Fruit fly (Drosophila melanogaster) whole organism, embryonic: ENCODE measurements around the gene Scgbeta.

Experiments
- Awh ChIP-seq: fragments of 200-800 bp; sonication (Bioruptor generic); IDR thresholded peaks from 2 replicates; pipeline ENCODE4, ENCODE4 v1.3.6; 2022; ENCODE audit warnings: missing biosample characterization, missing genetic modification characterization
- Bgb ChIP-seq: fragments of 200-800 bp; sonication (Bioruptor generic); IDR thresholded peaks from 2 replicates; pipeline ENCODE4 v1.3.6; 2022; ENCODE audit warnings: missing biosample characterization, missing genetic modification characterization; ENCODE audit not compliant: partially characterized antibody
- CG10565 ChIP-seq: fragments of 200-800 bp; sonication (Bioruptor generic); optimal IDR thresholded peaks from 3 replicates; lab custom pipeline; 2016; ENCODE audit warnings: missing biosample characterization, mild to moderate bottlenecking, missing genetic modification characterization
- CG11085 ChIP-seq: fragments of 200-800 bp; sonication (Bioruptor generic); IDR thresholded peaks from 2 replicates; pipeline ENCODE4 v1.3.6; 2022; ENCODE audit warnings: missing biosample characterization, missing genetic modification characterization
- CG11560 ChIP-seq: fragments of 200-800 bp; sonication (Bioruptor generic); IDR thresholded peaks from 3 replicates; pipeline ENCODE4 v1.3.6; 2022; ENCODE audit warnings: missing biosample characterization, missing genetic modification characterization
- CG12659 ChIP-seq: fragments of 200-800 bp; sonication (Bioruptor generic); optimal IDR thresholded peaks from 3 replicates; lab custom pipeline; 2017; ENCODE audit warnings: mild to moderate bottlenecking, missing biosample characterization, missing genetic modification reagents, missing genetic modification characterization
- CG16813 ChIP-seq: fragments of 200-800 bp; sonication (Bioruptor generic); IDR thresholded peaks from 3 replicates; pipeline ENCODE4 v1.3.6; 2022; ENCODE audit warnings: missing biosample characterization, missing genetic modification characterization; ENCODE audit not compliant: partially characterized antibody
- CG17186 ChIP-seq: fragments of 200-800 bp; sonication (Bioruptor generic); optimal IDR thresholded peaks from 3 replicates; lab custom pipeline; 2017; ENCODE audit warnings: missing biosample characterization, missing genetic modification reagents, missing genetic modification characterization
- CG17829 ChIP-seq: fragments of 200-800 bp; optimal IDR thresholded peaks from 2 replicates; lab custom pipeline; 2019; ENCODE audit warnings: missing biosample characterization, mild to moderate bottlenecking, missing genetic modification characterization, moderate library complexity
- CG2129 ChIP-seq: fragments of 200-800 bp; sonication (Bioruptor generic); IDR thresholded peaks from 2 replicates; pipeline ENCODE4 v1.3.6; 2022; ENCODE audit warnings: missing biosample characterization, missing genetic modification characterization; ENCODE audit not compliant: partially characterized antibody
- CG30403 ChIP-seq: fragments of 200-800 bp; sonication (Bioruptor generic); optimal IDR thresholded peaks from 3 replicates; lab custom pipeline; 2016; ENCODE audit warnings: missing biosample characterization, missing genetic modification characterization
- CG31388 ChIP-seq: fragments of 200-800 bp; sonication (Bioruptor generic); optimal IDR thresholded peaks from 2 replicates; lab custom pipeline; 2016; ENCODE audit warnings: missing biosample characterization, missing genetic modification characterization
- CG42726 ChIP-seq: fragments of 200-800 bp; sonication (Bioruptor generic); IDR thresholded peaks from 2 replicates; pipeline ENCODE4 v1.3.6; 2022; ENCODE audit warnings: missing biosample characterization, missing genetic modification characterization; ENCODE audit not compliant: partially characterized antibody
- CG4617 ChIP-seq: fragments of 200-800 bp; sonication (Bioruptor generic); optimal IDR thresholded peaks from 3 replicates; lab custom pipeline; 2016; ENCODE audit warnings: missing biosample characterization, missing genetic modification characterization, borderline replicate concordance
- CG7271 ChIP-seq: fragments of 200-800 bp; sonication (Bioruptor generic); optimal IDR thresholded peaks from 2 replicates; lab custom pipeline; 2018; ENCODE audit warnings: missing biosample characterization, mild to moderate bottlenecking, missing genetic modification characterization, moderate library complexity
- CG7556 ChIP-seq: fragments of 200-800 bp; sonication (Bioruptor generic); optimal IDR thresholded peaks from 2 replicates; lab custom pipeline; 2017; ENCODE audit warnings: missing biosample characterization, mild to moderate bottlenecking, missing genetic modification characterization
- CG7963 ChIP-seq: fragments of 200-800 bp; sonication (Bioruptor generic); IDR thresholded peaks from 3 replicates; pipeline ENCODE4 v1.3.6; 2022; ENCODE audit warnings: missing biosample characterization, missing genetic modification characterization; ENCODE audit not compliant: partially characterized antibody
- CG8281 ChIP-seq: fragments of 200-800 bp; sonication (Bioruptor generic); optimal IDR thresholded peaks from 2 replicates; lab custom pipeline; 2018; ENCODE audit warnings: missing biosample characterization, mild to moderate bottlenecking, missing genetic modification characterization, moderate library complexity
- Dip3 ChIP-seq: fragments of 200-800 bp; sonication (Bioruptor generic); optimal IDR thresholded peaks from 3 replicates; lab custom pipeline; 2016; ENCODE audit warnings: missing biosample characterization, missing genetic modification characterization
- Dll ChIP-seq: fragments of 200-800 bp; sonication (Bioruptor generic); IDR thresholded peaks from 4 replicates; pipeline ENCODE4 v1.3.6; 2022; ENCODE audit warnings: missing biosample characterization, missing genetic modification characterization; ENCODE audit not compliant: partially characterized antibody
- Doc3 ChIP-seq: fragments of 200-800 bp; sonication (Bioruptor generic); IDR thresholded peaks from 3 replicates; pipeline ENCODE4 v1.3.6; 2022; ENCODE audit warnings: missing biosample characterization, missing genetic modification characterization; ENCODE audit not compliant: partially characterized antibody
- Dp ChIP-seq: fragments of 200-800 bp; sonication (Bioruptor generic); optimal IDR thresholded peaks from 2 replicates; lab custom pipeline; 2018; ENCODE audit warnings: missing biosample characterization, mild to moderate bottlenecking, missing genetic modification characterization, moderate library complexity
- Dref ChIP-seq: fragments of 200-800 bp; sonication (Bioruptor generic); IDR thresholded peaks from 2 replicates; pipeline ENCODE4 v1.3.6; 2022; ENCODE audit warnings: missing biosample characterization, missing genetic modification characterization
- Drgx ChIP-seq: fragments of 200-800 bp; sonication (Bioruptor generic); IDR thresholded peaks from 2 replicates; pipeline ENCODE4 v1.3.6; 2022; ENCODE audit warnings: missing biosample characterization, missing genetic modification characterization
- Ets97D ChIP-seq: fragments of 200-800 bp; sonication (Bioruptor generic); optimal IDR thresholded peaks from 3 replicates; lab custom pipeline; 2016; ENCODE audit warnings: missing biosample characterization, missing genetic modification characterization
- Hmr ChIP-seq: fragments of 200-800 bp; sonication (Bioruptor generic); optimal IDR thresholded peaks from 3 replicates; lab custom pipeline; 2017; ENCODE audit warnings: mild to moderate bottlenecking, missing biosample characterization, missing genetic modification reagents, missing genetic modification characterization
- MBD-R2 ChIP-seq: fragments of 200-800 bp; sonication (Bioruptor generic); IDR thresholded peaks from 2 replicates; pipeline ENCODE4 v1.3.6; 2022; ENCODE audit warnings: missing biosample characterization, missing genetic modification characterization
- Med ChIP-seq: fragments of 200-800 bp; sonication (Bioruptor generic); peaks from one replicate; lab custom pipeline; 2016; ENCODE audit warnings: missing biosample characterization, missing genetic modification characterization, mild to moderate bottlenecking, inconsistent platforms, moderate library complexity
- Myb ChIP-seq: fragments of 200-800 bp; sonication (Bioruptor generic); optimal IDR thresholded peaks from 2 replicates; lab custom pipeline; 2016; ENCODE audit warnings: missing biosample characterization, missing genetic modification characterization
- Sox102F ChIP-seq: fragments of 200-800 bp; sonication (Bioruptor generic); optimal IDR thresholded peaks from 2 replicates; lab custom pipeline; 2018; ENCODE audit warnings: missing biosample characterization, mild to moderate bottlenecking, missing genetic modification characterization, moderate library complexity
- Stat92E ChIP-seq, 3 experiments: fragments of >200 bp in 2 of 3; fragments of 200-800 bp in 1 of 3; sonication (Bioruptor generic) in 1 of 3; optimal IDR thresholded peaks; 2 replicates each; lab custom pipeline; 2017 to 2019; ENCODE audit warnings: missing biosample characterization in 3 of 3, missing genetic modification characterization in 3 of 3, mild to moderate bottlenecking in 1 of 3, moderate library complexity in 1 of 3
- YL-1 ChIP-seq: fragments of 200-800 bp; sonication (Bioruptor generic); optimal IDR thresholded peaks from 3 replicates; lab custom pipeline; 2017; ENCODE audit warnings: missing biosample characterization, mild to moderate bottlenecking, missing genetic modification characterization
- bbx ChIP-seq: fragments of 200-800 bp; sonication (Bioruptor generic); IDR thresholded peaks from 2 replicates; pipeline ENCODE4 v1.3.6; 2022; ENCODE audit warnings: missing biosample characterization, missing genetic modification characterization; ENCODE audit not compliant: partially characterized antibody
- da ChIP-seq: fragments of 200-800 bp; sonication (Bioruptor generic); optimal IDR thresholded peaks from 2 replicates; lab custom pipeline; 2016; ENCODE audit warnings: missing biosample characterization, missing genetic modification characterization
- ham ChIP-seq: fragments of 200-800 bp; sonication (Bioruptor generic); IDR thresholded peaks from 2 replicates; pipeline ENCODE4 v1.3.6; 2022; ENCODE audit warnings: missing biosample characterization, missing genetic modification characterization
- hbn ChIP-seq: fragments of 200-800 bp; sonication (Bioruptor generic); IDR thresholded peaks from 2 replicates; pipeline ENCODE4 v1.3.6; 2022; ENCODE audit warnings: missing biosample characterization, missing genetic modification characterization; ENCODE audit not compliant: partially characterized antibody
- ken ChIP-seq: fragments of 200-800 bp; sonication (Bioruptor generic); IDR thresholded peaks from 3 replicates; pipeline ENCODE4 v1.3.6; 2022; ENCODE audit warnings: missing biosample characterization, missing genetic modification characterization
- knrl ChIP-seq: fragments of 200-800 bp; sonication (Bioruptor generic); IDR thresholded peaks from 3 replicates; pipeline ENCODE4 v1.3.6; 2022; ENCODE audit warnings: missing biosample characterization, missing genetic modification characterization; ENCODE audit not compliant: partially characterized antibody
- mld ChIP-seq: fragments of 200-800 bp; sonication (Bioruptor generic); IDR thresholded peaks from 3 replicates; pipeline ENCODE4 v1.3.6; 2022; ENCODE audit warnings: missing biosample characterization, missing genetic modification characterization; ENCODE audit not compliant: partially characterized antibody
- onecut ChIP-seq: fragments of 200-800 bp; sonication (Bioruptor generic); IDR thresholded peaks from 2 replicates; pipeline ENCODE4 v1.3.6; 2022; ENCODE audit warnings: missing biosample characterization, missing genetic modification characterization
- pzg ChIP-seq: fragments of 200-800 bp; sonication (Bioruptor generic); optimal IDR thresholded peaks from 3 replicates; lab custom pipeline; 2018; ENCODE audit warnings: missing biosample characterization, mild to moderate bottlenecking, missing genetic modification characterization, moderate library complexity
- rib ChIP-seq: fragments of 200-800 bp; sonication (Bioruptor generic); IDR thresholded peaks from 2 replicates; pipeline ENCODE4 v1.3.6; 2022; ENCODE audit warnings: missing biosample characterization, missing genetic modification characterization
- shn ChIP-seq: fragments of 200-800 bp; sonication (Bioruptor generic); optimal IDR thresholded peaks from 3 replicates; lab custom pipeline; 2016; ENCODE audit warnings: missing biosample characterization, missing genetic modification characterization
- sqz ChIP-seq: fragments of 200-800 bp; sonication (Bioruptor generic); optimal IDR thresholded peaks from 3 replicates; lab custom pipeline; 2018; ENCODE audit warnings: missing biosample characterization, mild to moderate bottlenecking, missing genetic modification characterization
- stwl ChIP-seq: fragments of 200-800 bp; sonication (Bioruptor generic); optimal IDR thresholded peaks from 3 replicates; lab custom pipeline; 2018; ENCODE audit warnings: missing biosample characterization, mild to moderate bottlenecking, missing genetic modification characterization, moderate library complexity
- trem ChIP-seq: fragments of 200-800 bp; optimal IDR thresholded peaks from 3 replicates; lab custom pipeline; 2019; ENCODE audit warnings: missing biosample characterization, mild to moderate bottlenecking, missing genetic modification characterization, moderate library complexity
- vvl ChIP-seq: fragments of 200-800 bp; sonication (Bioruptor generic); IDR thresholded peaks from 2 replicates; pipeline ENCODE4 v1.3.6; 2022; ENCODE audit warnings: missing biosample characterization, missing genetic modification characterization
- wor ChIP-seq: fragments of 200-800 bp; sonication (Bioruptor generic); IDR thresholded peaks from 2 replicates; pipeline ENCODE4 v1.3.6; 2022; ENCODE audit warnings: missing biosample characterization, missing genetic modification characterization

Scgbeta gene

dm6 chr3R:12456370-12456940, 34.2 kb upstream of the Scgbeta start, which contains the start of gene trus (continued):
- TF ChIP-seq bbx (GFP tag; lab: Robert Waterston, UW), result peak; percentile 93
- TF ChIP-seq CG30403 (GFP tag; lab: Kevin White, UChicago), result no peak
- TF ChIP-seq CG31388 (GFP tag; lab: Kevin White, UChicago), result no peak
- 0 out of 3 replicates have a peak, but pooled peaks have one; percentile 52 for TF ChIP-seq mld (GFP tag; lab: Robert Waterston, UW)
- peak; percentile 25 for TF ChIP-seq CG17186 (GFP tag; lab: Kevin White, UChicago)
- no peak for TF ChIP-seq CG8281 (tag; lab: Kevin White, UChicago)
- TF ChIP-seq CG7963 (GFP tag; lab: Robert Waterston, UW), result peak; percentile 62; the same call in 2 of the 3 replicates
- peak in 1 of 3 experiments; percentile 9 for TF ChIP-seq Stat92E (GFP tag; optimal IDR thresholded peaks at IDR 0.05; lab: Kevin White, UChicago)
- TF ChIP-seq CG17829, result peak; percentile 4
- TF ChIP-seq CG7556 (GFP tag; lab: Kevin White, UChicago), result no peak
- TF ChIP-seq CG12659, result peak; percentile 24
- peak; percentile 4 for TF ChIP-seq Ets97D
- TF ChIP-seq wor (GFP tag; lab: Robert Waterston, UW), result no peak
- peak; percentile 55 for TF ChIP-seq YL-1 (GFP tag; lab: Kevin White, UChicago)
- peak; percentile 50 for TF ChIP-seq CG4617 (GFP tag; lab: Kevin White, UChicago)
- TF ChIP-seq CG42726 (GFP tag; lab: Robert Waterston, UW), result peak; percentile 46; the same call in 1 of the 2 replicates
- 0 out of 2 replicates have a peak, but pooled peaks have one; percentile 8 for TF ChIP-seq rib (GFP tag; lab: Robert Waterston, UW)
- TF ChIP-seq vvl (GFP tag; lab: Robert Waterston, UW), result no peak
- TF ChIP-seq Drgx (GFP tag; lab: Robert Waterston, UW), result no peak
- no peak for TF ChIP-seq CG10565 (GFP tag; lab: Kevin White, UChicago)
- TF ChIP-seq CG16813 (GFP tag; lab: Robert Waterston, UW), result peak; percentile 73
- peak; percentile 87 for TF ChIP-seq Dp
- TF ChIP-seq CG11560 (tag; lab: Robert Waterston, UW), result peak; percentile 94
- peak; percentile 74 for TF ChIP-seq stwl (tag; lab: Kevin White, UChicago)
- TF ChIP-seq Doc3, result peak; percentile 88
- TF ChIP-seq da (GFP tag; lab: Kevin White, UChicago), result no peak
- TF ChIP-seq onecut (GFP tag; lab: Robert Waterston, UW), result peak; percentile 90
- TF ChIP-seq pzg (GFP tag; lab: Kevin White, UChicago), result peak; percentile 70
- peak; percentile 35 for TF ChIP-seq Med (GFP tag; lab: Kevin White, UChicago)
- TF ChIP-seq Hmr (GFP tag; lab: Kevin White, UChicago), result no peak
- no peak for TF ChIP-seq ham (GFP tag; lab: Robert Waterston, UW)
- peak; percentile 78 for TF ChIP-seq CG2129 (GFP tag; lab: Robert Waterston, UW)
- no peak for TF ChIP-seq shn (GFP tag; lab: Kevin White, UChicago)
- TF ChIP-seq MBD-R2, result peak; percentile 75
- no peak for TF ChIP-seq ken (GFP tag; lab: Robert Waterston, UW)
- TF ChIP-seq Awh, result no peak
- no peak for TF ChIP-seq CG7271 (tag; lab: Kevin White, UChicago)
- TF ChIP-seq Dip3 (GFP tag; lab: Kevin White, UChicago), result no peak
- TF ChIP-seq hbn, result peak; percentile 91
- peak; percentile 77; the same call in 2 of the 3 replicates for TF ChIP-seq knrl
- TF ChIP-seq trem, result peak; percentile 39
- TF ChIP-seq Myb, result peak; percentile 44
- no peak for TF ChIP-seq Sox102F
- TF ChIP-seq Dref, result peak; percentile 93
- peak; percentile 92 for TF ChIP-seq Dll (GFP tag; lab: Robert Waterston, UW)
- TF ChIP-seq sqz (GFP tag; lab: Kevin White, UChicago), result no peak
- TF ChIP-seq Bgb (GFP tag; lab: Robert Waterston, UW), result peak; percentile 89
- TF ChIP-seq CG11085 (GFP tag; lab: Robert Waterston, UW), result no peak
